Worm (Caenorhabditis elegans) whole organism, early embryonic: ENCODE results near the gene clec-21.

Source experiments
- B0310.2 ChIP-seq: sonication (generic microtip); optimal IDR thresholded peaks from 2 replicates; lab custom pipeline; 2016; ENCODE audit warnings: mild to moderate bottlenecking, missing genetic modification characterization, missing compliant biosample characterization
- F13C5.2 ChIP-seq: sonication (generic microtip); optimal IDR thresholded peaks from 2 replicates; lab custom pipeline; 2017; ENCODE audit warnings: mild to moderate bottlenecking, missing genetic modification characterization, inconsistent platforms, missing compliant biosample characterization
- aly-1 ChIP-seq: sonication (generic microtip); optimal IDR thresholded peaks from 2 replicates; lab custom pipeline; 2016; ENCODE audit warnings: missing genetic modification characterization, missing compliant biosample characterization
- ama-1 ChIP-seq: fragments of 150-350 bp; optimal IDR thresholded peaks from 2 replicates; lab custom pipeline; 2014
- ceh-13 ChIP-seq: fragments of 200-800 bp; sonication (Bioruptor generic); optimal IDR thresholded peaks from 2 replicates; lab custom pipeline; 2018; ENCODE audit warnings: mild to moderate bottlenecking, missing genetic modification characterization, missing compliant biosample characterization
- ceh-36 ChIP-seq: sonication (generic microtip); optimal IDR thresholded peaks from 2 replicates; lab custom pipeline; 2016; ENCODE audit warnings: missing genetic modification characterization, inconsistent platforms, missing compliant biosample characterization
- ets-7 ChIP-seq: sonication (generic microtip); optimal IDR thresholded peaks from 2 replicates; lab custom pipeline; 2016; ENCODE audit warnings: missing genotype, missing genetic modification characterization, missing compliant biosample characterization
- flt-1 ChIP-seq: fragments of 200-800 bp; sonication (Bioruptor generic); IDR thresholded peaks from 2 replicates; pipeline ENCODE4 v1.3.6; 2022; ENCODE audit warnings: missing genetic modification characterization, missing compliant biosample characterization
- hmbx-1 ChIP-seq: sonication (generic microtip); optimal IDR thresholded peaks from 2 replicates; lab custom pipeline; 2016; ENCODE audit warnings: mild to moderate bottlenecking, missing genetic modification characterization, missing compliant biosample characterization
- hmg-4 ChIP-seq: fragments of 200-800 bp; sonication (Bioruptor generic); optimal IDR thresholded peaks from 2 replicates; lab custom pipeline; 2018; ENCODE audit warnings: mild to moderate bottlenecking, missing genetic modification characterization, missing compliant biosample characterization
- hnd-1 ChIP-seq: sonication (generic microtip); optimal IDR thresholded peaks from 2 replicates; lab custom pipeline; 2016; ENCODE audit warnings: missing genetic modification characterization, missing compliant biosample characterization
- pes-1 ChIP-seq: fragments of 200-800 bp; sonication (Bioruptor generic); IDR thresholded peaks from 2 replicates; pipeline ENCODE4 v1.3.6; 2022; ENCODE audit warnings: missing genetic modification reagents, missing genetic modification characterization, missing compliant biosample characterization
- scrt-1 ChIP-seq: fragments of 200-800 bp; sonication (Bioruptor generic); IDR thresholded peaks from 2 replicates; pipeline ENCODE4 v1.3.6; 2022; ENCODE audit warnings: missing genetic modification characterization, missing compliant biosample characterization
- sea-1 ChIP-seq: fragments of 200-800 bp; sonication (Bioruptor generic); conservative IDR thresholded peaks from 2 replicates; pipeline ENCODE4 v1.3.6; 2022; ENCODE audit warnings: missing genetic modification characterization, missing compliant biosample characterization
- tbx-11 ChIP-seq: fragments of 200-800 bp; sonication (Bioruptor generic); IDR thresholded peaks from 2 replicates; pipeline ENCODE4 v1.3.6; 2022; ENCODE audit warnings: missing genetic modification characterization, missing compliant biosample characterization
- tbx-37 ChIP-seq: fragments of 200-800 bp; sonication (Bioruptor generic); conservative IDR thresholded peaks from 2 replicates; pipeline ENCODE4 v1.3.6; 2022; ENCODE audit warnings: missing genetic modification reagents, missing genetic modification characterization, missing compliant biosample characterization
- tra-4 ChIP-seq: sonication (generic microtip); optimal IDR thresholded peaks from 2 replicates; lab custom pipeline; 2017; ENCODE audit warnings: missing genetic modification characterization, missing compliant biosample characterization

The clec-21 gene

DNA sequence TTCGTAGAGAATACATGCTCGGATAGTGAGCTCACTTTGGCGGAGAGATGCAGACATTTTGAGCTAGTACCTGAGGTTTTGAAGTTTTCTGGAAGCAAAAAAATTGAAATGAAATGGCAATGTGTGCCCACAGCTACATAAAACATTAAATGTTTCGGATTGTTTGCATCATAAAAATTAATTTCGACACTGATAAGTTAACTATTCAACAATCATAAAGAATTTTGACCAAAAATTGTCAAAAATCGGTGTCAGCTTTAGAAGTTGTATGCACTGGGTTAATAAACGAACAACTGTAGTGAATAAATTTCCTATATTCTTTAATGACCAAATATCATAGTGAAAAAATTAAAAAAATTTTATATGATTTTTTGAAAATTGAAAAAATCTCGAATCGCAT is 34.9 kb upstream of the clec-21 start, which contains the start of gene fbxa-166:
fbxa-166 (minus strand) TSS at position 101 of the 400 bp plus-strand sequence.
- TF ChIP-seq aly-1 (no peak), sea-1 (GFP tag; lab: Robert Waterston, UW) (no peak), tbx-11 (GFP tag; lab: Robert Waterston, UW) (no peak), ets-7 (tag; lab: Kevin White, UChicago) (no peak), tbx-37 (GFP tag; lab: Robert Waterston, UW) (no peak), hmbx-1 (tag; lab: Kevin White, UChicago) (no peak), ceh-13 (GFP tag; lab: Kevin White, UChicago) (no peak), flt-1 (no peak), tra-4 (tag; lab: Kevin White, UChicago) (no peak), hmg-4 (GFP tag; lab: Kevin White, UChicago) (no peak), F13C5.2 (tag; lab: Kevin White, UChicago) (no peak), ceh-36 (tag; lab: Kevin White, UChicago) (no peak), hnd-1 (tag; lab: Kevin White, UChicago) (no peak), B0310.2 (no peak), scrt-1 (GFP tag; lab: Robert Waterston, UW) (no peak), ama-1 (lab: Kevin White, UChicago) (no peak), pes-1 (GFP tag; lab: Robert Waterston, UW) (no peak)

DNA sequence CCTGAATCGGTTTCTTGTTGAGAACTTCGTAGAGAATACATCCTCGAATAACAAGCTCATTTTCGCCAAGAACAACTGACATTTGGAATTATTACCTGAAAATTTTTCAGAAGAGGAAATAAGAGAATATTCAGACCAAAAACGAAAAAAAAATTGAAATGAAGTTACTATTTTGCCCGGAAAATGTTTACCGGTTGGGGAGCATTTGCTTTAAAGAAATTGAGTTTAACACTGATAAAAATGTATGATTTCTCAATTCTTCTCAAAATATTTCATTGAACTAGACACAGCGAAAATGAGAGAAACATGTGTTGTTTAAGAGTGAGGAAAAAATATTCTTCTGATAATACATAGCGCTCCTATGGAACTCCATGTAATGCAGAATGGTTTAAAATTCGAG is 32.3 kb upstream of the clec-21 start, which contains the start of gene fbxa-165:
fbxa-165 (minus strand) TSS at position 101 of the 400 bp plus-strand sequence.
- TF ChIP-seq aly-1 = no peak
- TF ChIP-seq B0310.2 = no peak
- TF ChIP-seq F13C5.2 (tag; lab: Kevin White, UChicago) = no peak

DNA sequence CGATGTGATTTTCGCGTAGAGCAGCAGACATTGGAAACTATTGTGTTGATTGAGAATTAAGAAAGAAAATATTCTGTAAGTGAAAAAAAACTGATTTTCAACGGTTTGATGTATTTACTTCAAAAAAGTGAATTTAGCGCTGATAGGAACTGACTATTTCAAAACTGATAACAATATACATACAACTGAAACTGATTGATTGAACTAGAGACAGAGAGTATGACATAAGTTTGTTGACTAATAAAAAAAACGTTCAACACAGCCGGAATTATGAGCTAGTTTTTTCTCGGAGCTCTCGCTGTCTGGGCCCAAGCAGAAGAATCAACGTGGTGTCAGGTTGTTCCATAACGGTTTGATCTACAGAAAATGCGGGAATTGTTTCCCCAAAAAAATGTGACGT is 29.9 kb upstream of the clec-21 start, which contains the start of gene fbxa-164:
fbxa-164 (minus strand) TSS at position 101 of the 400 bp plus-strand sequence.
- TF ChIP-seq ama-1 (lab: Kevin White, UChicago) (no peak), ceh-36 (tag; lab: Kevin White, UChicago) (no peak), tbx-37 (GFP tag; lab: Robert Waterston, UW) (no peak), tra-4 (tag; lab: Kevin White, UChicago) (no peak), flt-1 (no peak), hmg-4 (GFP tag; lab: Kevin White, UChicago) (no peak), hmbx-1 (tag; lab: Kevin White, UChicago) (no peak), B0310.2 (no peak), pes-1 (GFP tag; lab: Robert Waterston, UW) (no peak), aly-1 (no peak), scrt-1 (GFP tag; lab: Robert Waterston, UW) (no peak), sea-1 (GFP tag; lab: Robert Waterston, UW) (no peak)

- TF ChIP-seq ets-7 (tag; lab: Kevin White, UChicago) (no peak), tra-4 (tag; lab: Kevin White, UChicago) (no peak), scrt-1 (GFP tag; lab: Robert Waterston, UW) (no peak), hmg-4 (GFP tag; lab: Kevin White, UChicago) (no peak), aly-1 (no peak), B0310.2 (no peak), sea-1 (GFP tag; lab: Robert Waterston, UW) (no peak), flt-1 (no peak), F13C5.2 (tag; lab: Kevin White, UChicago) (no peak), pes-1 (GFP tag; lab: Robert Waterston, UW) (no peak), hnd-1 (tag; lab: Kevin White, UChicago) (no peak), ceh-36 (tag; lab: Kevin White, UChicago) (no peak), hmbx-1 (tag; lab: Kevin White, UChicago) (no peak), ceh-13 (GFP tag; lab: Kevin White, UChicago) (no peak), ama-1 (lab: Kevin White, UChicago) (no peak), tbx-37 (GFP tag; lab: Robert Waterston, UW) (no peak)
Observed at ce11 chrII:1610630-1611029, 26.6 kb upstream of the clec-21 start, which contains the start of gene fbxa-163. fbxa-163 (minus strand) TSS chrII:1610730.

DNA sequence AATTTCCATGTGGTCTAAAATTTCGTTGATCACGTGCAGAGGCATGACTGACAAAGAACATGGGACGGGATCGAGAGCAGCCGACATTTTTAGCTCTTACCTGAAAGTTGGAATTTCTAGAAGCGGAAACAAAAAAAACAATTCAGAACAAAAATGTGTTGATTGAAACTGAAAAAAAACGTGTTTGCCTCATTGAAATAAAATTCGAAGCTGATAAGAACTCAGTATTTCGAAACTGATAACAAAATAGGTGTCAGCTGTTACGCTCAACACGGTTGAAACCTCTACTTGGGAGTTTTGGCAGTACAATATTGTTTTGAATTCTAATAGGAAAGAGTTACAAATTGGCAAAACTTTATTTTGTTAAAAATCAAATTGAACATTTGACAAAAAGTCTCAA is 24.9 kb upstream of the clec-21 start:
- TF ChIP-seq B0310.2 = no peak
- TF ChIP-seq scrt-1 (GFP tag; lab: Robert Waterston, UW) = no peak
- TF ChIP-seq ama-1 (lab: Kevin White, UChicago) = no peak
- no peak for TF ChIP-seq hnd-1 (tag; lab: Kevin White, UChicago)
- TF ChIP-seq ceh-36 (tag; lab: Kevin White, UChicago) = no peak
- no peak for TF ChIP-seq pes-1 (GFP tag; lab: Robert Waterston, UW)
- TF ChIP-seq aly-1 = no peak
- no peak for TF ChIP-seq ceh-13 (GFP tag; lab: Kevin White, UChicago)
- no peak for TF ChIP-seq flt-1
- no peak for TF ChIP-seq hmbx-1 (tag; lab: Kevin White, UChicago)
- TF ChIP-seq hmg-4 (GFP tag; lab: Kevin White, UChicago) = no peak
- no peak for TF ChIP-seq tbx-11 (GFP tag; lab: Robert Waterston, UW)
- no peak for TF ChIP-seq sea-1 (GFP tag; lab: Robert Waterston, UW)
- no peak for TF ChIP-seq tbx-37 (GFP tag; lab: Robert Waterston, UW)
- TF ChIP-seq ets-7 (tag; lab: Kevin White, UChicago) = no peak
- TF ChIP-seq tra-4 (tag; lab: Kevin White, UChicago) = no peak
- TF ChIP-seq F13C5.2 (tag; lab: Kevin White, UChicago) = no peak

DNA sequence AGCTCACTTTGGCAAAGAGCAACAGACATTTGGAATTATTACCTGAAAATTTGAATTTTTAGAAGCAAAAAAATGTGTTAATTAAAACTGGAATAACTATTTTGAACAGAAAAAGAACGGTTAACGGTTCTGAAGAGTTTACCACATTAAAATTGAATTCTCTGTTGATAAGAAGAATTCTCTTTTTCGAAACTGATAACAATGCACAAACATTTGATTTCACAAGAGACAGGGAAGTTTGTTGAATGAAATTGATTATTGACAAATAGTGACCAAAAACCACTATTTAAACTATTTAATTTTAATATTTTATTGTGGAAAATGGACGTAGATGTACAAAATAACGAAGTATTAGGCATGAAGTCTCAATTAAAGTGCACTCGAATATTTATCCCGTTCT is 23.5 kb upstream of the clec-21 start:
- no peak for TF ChIP-seq B0310.2
- no peak for TF ChIP-seq ceh-36 (tag; lab: Kevin White, UChicago)

ce11 chrII:1606079-1606478 is 22.0 kb upstream of the clec-21 start, which contains the start of gene bath-33:
bath-33 (minus strand) TSS chrII:1606179.
- TF ChIP-seq ets-7 (tag; lab: Kevin White, UChicago) = no peak
- no peak for TF ChIP-seq hmg-4 (GFP tag; lab: Kevin White, UChicago)
- TF ChIP-seq scrt-1 (GFP tag; lab: Robert Waterston, UW) = no peak
- TF ChIP-seq ama-1 (lab: Kevin White, UChicago) = no peak
- TF ChIP-seq tbx-11 (GFP tag; lab: Robert Waterston, UW) = no peak
- TF ChIP-seq tra-4 (tag; lab: Kevin White, UChicago) = no peak
- TF ChIP-seq aly-1 = no peak
- TF ChIP-seq ceh-36 (tag; lab: Kevin White, UChicago) = no peak
- no peak for TF ChIP-seq sea-1 (GFP tag; lab: Robert Waterston, UW)
- no peak for TF ChIP-seq pes-1 (GFP tag; lab: Robert Waterston, UW)
- TF ChIP-seq tbx-37 (GFP tag; lab: Robert Waterston, UW) = no peak
- no peak for TF ChIP-seq B0310.2
- TF ChIP-seq F13C5.2 (tag; lab: Kevin White, UChicago) = no peak
